Fruit fly (Drosophila melanogaster) whole organism, embryonic: ENCODE results near the gene ND-18.

Experiments used
- CG10431 ChIP-seq: fragments of 200-800 bp; sonication (Bioruptor generic); optimal IDR thresholded peaks from 3 replicates; lab custom pipeline; 2018; ENCODE audit warnings: missing biosample characterization, mild to moderate bottlenecking, missing genetic modification characterization
- CG10979 ChIP-seq: fragments of 200-800 bp; sonication (Bioruptor generic); optimal IDR thresholded peaks from 2 replicates; lab custom pipeline; 2018; ENCODE audit warnings: missing biosample characterization, mild to moderate bottlenecking, missing genetic modification characterization, moderate library complexity
- CG11398 ChIP-seq: fragments of 200-800 bp; sonication (Bioruptor generic); optimal IDR thresholded peaks from 2 replicates; lab custom pipeline; 2016; ENCODE audit warnings: missing biosample characterization, missing genetic modification characterization
- CG12104 ChIP-seq: fragments of 200-800 bp; sonication (Bioruptor generic); optimal IDR thresholded peaks from 3 replicates; lab custom pipeline; 2016; ENCODE audit warnings: missing biosample characterization, missing genetic modification characterization
- CG17912 ChIP-seq: fragments of 200-800 bp; sonication (Bioruptor generic); optimal IDR thresholded peaks from 2 replicates; lab custom pipeline; 2018; ENCODE audit warnings: missing biosample characterization, mild to moderate bottlenecking, missing genetic modification characterization
- CG2712 ChIP-seq: fragments of 200-800 bp; optimal IDR thresholded peaks from 3 replicates; lab custom pipeline; 2019; ENCODE audit warnings: missing biosample characterization, mild to moderate bottlenecking, missing genetic modification characterization, moderate library complexity
- CG2875 ChIP-seq: fragments of 200-800 bp; sonication (Bioruptor generic); optimal IDR thresholded peaks from 2 replicates; lab custom pipeline; 2017; ENCODE audit warnings: missing biosample characterization, mild to moderate bottlenecking, missing genetic modification characterization, missing genetic modification reagents
- CG32772 ChIP-seq: fragments of 200-800 bp; sonication (Bioruptor generic); IDR thresholded peaks from 2 replicates; pipeline ENCODE4 v1.3.6; 2022; ENCODE audit warnings: missing biosample characterization, missing genetic modification characterization
- CG3407 ChIP-seq: fragments of 200-800 bp; sonication (Bioruptor generic); optimal IDR thresholded peaks from 2 replicates; lab custom pipeline; 2018; ENCODE audit warnings: missing biosample characterization, mild to moderate bottlenecking, missing genetic modification characterization
- CG3838 ChIP-seq: fragments of 200-800 bp; sonication (Bioruptor generic); optimal IDR thresholded peaks from 3 replicates; lab custom pipeline; 2016; ENCODE audit warnings: missing biosample characterization, missing genetic modification characterization
- CG4707 ChIP-seq: fragments of 200-800 bp; sonication (Bioruptor generic); optimal IDR thresholded peaks from 2 replicates; lab custom pipeline; 2018; ENCODE audit warnings: missing biosample characterization, mild to moderate bottlenecking, missing genetic modification characterization, moderate library complexity
- CG6175 ChIP-seq: fragments of 200-800 bp; sonication (Bioruptor generic); IDR thresholded peaks from 3 replicates; pipeline ENCODE4 v1.3.6; 2022; ENCODE audit warnings: missing biosample characterization, missing genetic modification characterization
- CG7271 ChIP-seq: fragments of 200-800 bp; sonication (Bioruptor generic); optimal IDR thresholded peaks from 2 replicates; lab custom pipeline; 2018; ENCODE audit warnings: missing biosample characterization, mild to moderate bottlenecking, missing genetic modification characterization, moderate library complexity
- CG7786 ChIP-seq: fragments of 200-800 bp; sonication (Bioruptor generic); optimal IDR thresholded peaks from 2 replicates; lab custom pipeline; 2016; ENCODE audit warnings: missing biosample characterization, missing genetic modification characterization
- Drgx ChIP-seq: fragments of 200-800 bp; sonication (Bioruptor generic); IDR thresholded peaks from 2 replicates; pipeline ENCODE4 v1.3.6; 2022; ENCODE audit warnings: missing biosample characterization, missing genetic modification characterization
- Fer1 ChIP-seq: fragments of 200-800 bp; sonication (Bioruptor generic); optimal IDR thresholded peaks from 2 replicates; lab custom pipeline; 2017; ENCODE audit warnings: missing biosample characterization, mild to moderate bottlenecking, missing genetic modification characterization
- GATAe ChIP-seq: fragments of 200-800 bp; sonication (Bioruptor generic); conservative IDR thresholded peaks from 2 replicates; pipeline ENCODE4 v1.3.6; 2022; ENCODE audit warnings: missing biosample characterization, missing genetic modification characterization
- HmgZ ChIP-seq: fragments of 200-800 bp; sonication (Bioruptor generic); optimal IDR thresholded peaks from 2 replicates; lab custom pipeline; 2018; ENCODE audit warnings: missing biosample characterization, mild to moderate bottlenecking, missing genetic modification characterization
- MTF-1 ChIP-seq: fragments of 200-800 bp; sonication (Bioruptor generic); optimal IDR thresholded peaks from 2 replicates; lab custom pipeline; 2018; ENCODE audit warnings: missing biosample characterization, mild to moderate bottlenecking, missing genetic modification characterization, borderline replicate concordance
- Oli ChIP-seq: fragments of 200-800 bp; sonication (Bioruptor generic); optimal IDR thresholded peaks from 2 replicates; lab custom pipeline; 2018; ENCODE audit warnings: missing biosample characterization, mild to moderate bottlenecking, missing genetic modification characterization, moderate library complexity
- Optix ChIP-seq: fragments of 200-800 bp; sonication (Bioruptor generic); IDR thresholded peaks from 3 replicates; pipeline ENCODE4 v1.3.6; 2022; ENCODE audit warnings: missing biosample characterization, missing genetic modification characterization
- Ravus ChIP-seq: fragments of 200-800 bp; sonication (Bioruptor generic); IDR thresholded peaks from 2 replicates; pipeline ENCODE4 v1.3.6; 2022; ENCODE audit warnings: missing biosample characterization, missing genetic modification characterization
- Sox100B ChIP-seq: fragments of 200-800 bp; sonication (Bioruptor generic); optimal IDR thresholded peaks from 3 replicates; lab custom pipeline; 2018; ENCODE audit warnings: missing biosample characterization, mild to moderate bottlenecking, missing genetic modification characterization
- Vsx1 ChIP-seq: fragments of 200-800 bp; sonication (Bioruptor generic); optimal IDR thresholded peaks from 2 replicates; lab custom pipeline; 2017; ENCODE audit warnings: missing biosample characterization, mild to moderate bottlenecking, missing genetic modification characterization, missing genetic modification reagents
- br ChIP-seq: fragments of >200 bp; optimal IDR thresholded peaks from 2 replicates; lab custom pipeline; 2017
- bsh ChIP-seq, 2 experiments: fragments of 200-800 bp; sonication (Bioruptor generic); optimal IDR thresholded peaks; 2 replicates each; lab custom pipeline; 2017 to 2018; ENCODE audit warnings: mild to moderate bottlenecking in 2 of 2, missing biosample characterization in 2 of 2, missing genetic modification characterization in 2 of 2, moderate library complexity in 1 of 2
- chif ChIP-seq, 2 experiments: fragments of 200-800 bp; sonication (Bioruptor generic); optimal IDR thresholded peaks; 3 replicates each; lab custom pipeline; 2016; ENCODE audit warnings: missing biosample characterization in 2 of 2, missing genetic modification characterization in 2 of 2
- dati ChIP-seq: fragments of 200-800 bp; sonication (Bioruptor generic); IDR thresholded peaks from 2 replicates; pipeline ENCODE4 v1.3.6; 2022; ENCODE audit warnings: missing biosample characterization, missing genetic modification characterization
- disco-r ChIP-seq: fragments of 200-800 bp; sonication (Bioruptor generic); optimal IDR thresholded peaks from 2 replicates; lab custom pipeline; 2016; ENCODE audit warnings: missing biosample characterization, missing genetic modification characterization
- exex ChIP-seq: fragments of 200-800 bp; sonication (Bioruptor generic); optimal IDR thresholded peaks from 4 replicates; lab custom pipeline; 2018; ENCODE audit warnings: missing biosample characterization, mild to moderate bottlenecking, missing genetic modification characterization, moderate library complexity
- fd64A ChIP-seq: fragments of 200-800 bp; sonication (Bioruptor generic); optimal IDR thresholded peaks from 3 replicates; lab custom pipeline; 2018; ENCODE audit warnings: missing biosample characterization, mild to moderate bottlenecking, missing genetic modification characterization
- fd96Cb ChIP-seq: fragments of 200-800 bp; sonication (Bioruptor generic); optimal IDR thresholded peaks from 2 replicates; lab custom pipeline; 2018; ENCODE audit warnings: missing biosample characterization, mild to moderate bottlenecking, missing genetic modification characterization, moderate library complexity
- gcm ChIP-seq: fragments of 200-800 bp; sonication (Bioruptor generic); optimal IDR thresholded peaks from 2 replicates; lab custom pipeline; 2019; ENCODE audit warnings: missing biosample characterization, mild to moderate bottlenecking, missing genetic modification characterization, moderate library complexity
- gem ChIP-seq: fragments of 200-800 bp; sonication (Bioruptor generic); optimal IDR thresholded peaks from 2 replicates; lab custom pipeline; 2019; ENCODE audit warnings: missing biosample characterization, mild to moderate bottlenecking, missing genetic modification characterization, moderate library complexity
- ham ChIP-seq: fragments of 200-800 bp; sonication (Bioruptor generic); IDR thresholded peaks from 2 replicates; pipeline ENCODE4 v1.3.6; 2022; ENCODE audit warnings: missing biosample characterization, missing genetic modification characterization
- hb ChIP-seq: fragments of 200-800 bp; sonication (Bioruptor generic); IDR thresholded peaks from 3 replicates; pipeline ENCODE4 v1.3.6; 2022; ENCODE audit warnings: missing biosample characterization, missing genetic modification characterization; ENCODE audit not compliant: partially characterized antibody
- ind ChIP-seq: fragments of 200-800 bp; sonication (Bioruptor generic); optimal IDR thresholded peaks from 3 replicates; lab custom pipeline; 2016; ENCODE audit warnings: missing biosample characterization, missing genetic modification characterization
- jumu ChIP-seq: fragments of 200-800 bp; sonication (Bioruptor generic); optimal IDR thresholded peaks from 3 replicates; lab custom pipeline; 2016; ENCODE audit warnings: missing biosample characterization, missing genetic modification characterization
- kah ChIP-seq: fragments of 200-800 bp; sonication (Bioruptor generic); optimal IDR thresholded peaks from 2 replicates; lab custom pipeline; 2018; ENCODE audit warnings: missing biosample characterization, mild to moderate bottlenecking, missing genetic modification characterization
- klu ChIP-seq: fragments of 200-800 bp; sonication (Bioruptor generic); IDR thresholded peaks from 2 replicates; pipeline ENCODE4 v1.3.6; 2022; ENCODE audit warnings: missing biosample characterization, missing genetic modification characterization
- nom ChIP-seq: fragments of 200-800 bp; sonication (Bioruptor generic); optimal IDR thresholded peaks from 2 replicates; lab custom pipeline; 2017; ENCODE audit warnings: missing biosample characterization, missing genetic modification characterization, mild to moderate bottlenecking, moderate library complexity, missing genetic modification reagents
- pfk ChIP-seq: fragments of 200-800 bp; sonication (Bioruptor generic); optimal IDR thresholded peaks from 2 replicates; lab custom pipeline; 2018; ENCODE audit warnings: missing biosample characterization, mild to moderate bottlenecking, missing genetic modification characterization, moderate library complexity
- psq ChIP-seq: fragments of 200-800 bp; sonication (Bioruptor generic); optimal IDR thresholded peaks from 2 replicates; lab custom pipeline; 2017; ENCODE audit warnings: missing biosample characterization, missing genetic modification characterization
- pzg ChIP-seq: fragments of 200-800 bp; sonication (Bioruptor generic); optimal IDR thresholded peaks from 3 replicates; lab custom pipeline; 2018; ENCODE audit warnings: missing biosample characterization, mild to moderate bottlenecking, missing genetic modification characterization, moderate library complexity
- ranshi ChIP-seq: fragments of 200-800 bp; sonication (Bioruptor generic); IDR thresholded peaks from 2 replicates; pipeline ENCODE4 v1.3.6; 2022; ENCODE audit warnings: missing biosample characterization, missing genetic modification characterization
- repo ChIP-seq: fragments of 200-800 bp; sonication (Bioruptor generic); optimal IDR thresholded peaks from 2 replicates; lab custom pipeline; 2016; ENCODE audit warnings: missing biosample characterization, missing genetic modification characterization
- scrt ChIP-seq: fragments of 200-800 bp; sonication (Bioruptor generic); optimal IDR thresholded peaks from 2 replicates; lab custom pipeline; 2018; ENCODE audit warnings: missing biosample characterization, mild to moderate bottlenecking, missing genetic modification characterization, moderate library complexity
- sna ChIP-seq: fragments of 200-800 bp; sonication (Bioruptor generic); IDR thresholded peaks from 2 replicates; pipeline ENCODE4 v1.3.6; 2022; ENCODE audit warnings: missing biosample characterization, missing genetic modification characterization; ENCODE audit not compliant: partially characterized antibody
- tgo ChIP-seq: fragments of 200-800 bp; sonication (Bioruptor generic); IDR thresholded peaks from 3 replicates; pipeline ENCODE4 v1.3.6; 2022; ENCODE audit warnings: missing biosample characterization, missing genetic modification characterization
- tio ChIP-seq: fragments of 200-800 bp; sonication (Bioruptor generic); optimal IDR thresholded peaks from 2 replicates; lab custom pipeline; 2017; ENCODE audit warnings: missing biosample characterization, missing genetic modification characterization, inconsistent platforms

ND-18 gene

dm6 chrX:19485057-19485456 lies 7.2 kb upstream of the ND-18 start:
- TF ChIP-seq nom = peak; percentile 95
- TF ChIP-seq ham (GFP tag; lab: Robert Waterston, UW) = no peak
- no peak for TF ChIP-seq ind (GFP tag; lab: Kevin White, UChicago)
- no peak for TF ChIP-seq CG7271 (tag; lab: Kevin White, UChicago)
- TF ChIP-seq tio (GFP tag; lab: Kevin White, UChicago) = no peak
- TF ChIP-seq fd64A (GFP tag; lab: Kevin White, UChicago) = no peak
- no peak for TF ChIP-seq CG4707 (GFP tag; lab: Kevin White, UChicago)
- TF ChIP-seq CG3838 (GFP tag; lab: Kevin White, UChicago) = no peak
- no peak for TF ChIP-seq gem (tag; lab: Kevin White, UChicago)
- TF ChIP-seq kah (GFP tag; lab: Kevin White, UChicago) = no peak
- TF ChIP-seq scrt (GFP tag; lab: Kevin White, UChicago) = no peak
- no peak for TF ChIP-seq CG6175 (GFP tag; lab: Robert Waterston, UW)
- TF ChIP-seq CG12104 (GFP tag; lab: Kevin White, UChicago) = no peak
- TF ChIP-seq bsh (GFP tag; optimal IDR thresholded peaks at IDR 0.05; lab: Kevin White, UChicago) = peak in 1 of 2 experiments; percentile 73
- TF ChIP-seq HmgZ = no peak
- 0 out of 2 replicates have a peak, but pooled peaks have one; percentile 22 for TF ChIP-seq Drgx (GFP tag; lab: Robert Waterston, UW)
- TF ChIP-seq, all 482 proteins: peak for 3

- TF ChIP-seq ranshi (GFP tag; lab: Robert Waterston, UW) (no peak), disco-r (GFP tag; lab: Kevin White, UChicago) (no peak), GATAe (GFP tag; lab: Robert Waterston, UW) (no peak), Vsx1 (no peak), Drgx (GFP tag; lab: Robert Waterston, UW) (0 out of 2 replicates have a peak, but pooled peaks have one; percentile 28), tgo (GFP tag; lab: Robert Waterston, UW) (no peak), jumu (GFP tag; lab: Kevin White, UChicago) (no peak), CG3407 (GFP tag; lab: Kevin White, UChicago) (no peak), Optix (GFP tag; lab: Robert Waterston, UW) (no peak), gcm (no peak), Ravus (GFP tag; lab: Robert Waterston, UW) (no peak), exex (no peak), sna (GFP tag; lab: Robert Waterston, UW) (no peak), Fer1 (GFP tag; lab: Kevin White, UChicago) (peak; percentile 4), CG17912 (no peak), CG10431 (GFP tag; lab: Kevin White, UChicago) (no peak), klu (GFP tag; lab: Robert Waterston, UW) (no peak), repo (no peak), hb (GFP tag; lab: Robert Waterston, UW) (no peak), chif (GFP tag; optimal IDR thresholded peaks at IDR 0.05; lab: Kevin White, UChicago) (no peak), CG10979 (tag; lab: Kevin White, UChicago) (no peak), CG32772 (GFP tag; lab: Robert Waterston, UW) (no peak), Sox100B (no peak), pzg (GFP tag; lab: Kevin White, UChicago) (peak; percentile 24), dati (GFP tag; lab: Robert Waterston, UW) (no peak), psq (no peak), CG11398 (no peak), MTF-1 (GFP tag; lab: Kevin White, UChicago) (no peak), fd96Cb (tag; lab: Kevin White, UChicago) (no peak), Oli (tag; lab: Kevin White, UChicago) (no peak), CG7786 (GFP tag; lab: Kevin White, UChicago) (peak; percentile 43), br (lab: Kevin White, UChicago) (no peak), CG2712 (tag; lab: Kevin White, UChicago) (no peak), pfk (GFP tag; lab: Kevin White, UChicago) (no peak), CG2875 (no peak), fd64A (GFP tag; lab: Kevin White, UChicago) (no peak)
Measured at dm6 chrX:19494285-19494684, 2.1 kb downstream of the ND-18 start, which contains the start of gene CG12204. Gene CG12204, minus strand, starts transcription at chrX:19494401.
